Worm (Caenorhabditis elegans) whole organism, early embryonic: ENCODE results near the gene ZC513.3.

Experiments used
- B0310.2 ChIP-seq: sonication (generic microtip); optimal IDR thresholded peaks from 2 replicates; lab custom pipeline; 2016; ENCODE audit warnings: mild to moderate bottlenecking, missing genetic modification characterization, missing compliant biosample characterization
- F13C5.2 ChIP-seq: sonication (generic microtip); optimal IDR thresholded peaks from 2 replicates; lab custom pipeline; 2017; ENCODE audit warnings: mild to moderate bottlenecking, missing genetic modification characterization, inconsistent platforms, missing compliant biosample characterization
- aly-1 ChIP-seq: sonication (generic microtip); optimal IDR thresholded peaks from 2 replicates; lab custom pipeline; 2016; ENCODE audit warnings: missing genetic modification characterization, missing compliant biosample characterization
- ama-1 ChIP-seq: fragments of 150-350 bp; optimal IDR thresholded peaks from 2 replicates; lab custom pipeline; 2014
- ceh-36 ChIP-seq: sonication (generic microtip); optimal IDR thresholded peaks from 2 replicates; lab custom pipeline; 2016; ENCODE audit warnings: missing genetic modification characterization, inconsistent platforms, missing compliant biosample characterization
- flt-1 ChIP-seq: fragments of 200-800 bp; sonication (Bioruptor generic); IDR thresholded peaks from 2 replicates; pipeline ENCODE4 v1.3.6; 2022; ENCODE audit warnings: missing genetic modification characterization, missing compliant biosample characterization
- hmg-4 ChIP-seq: fragments of 200-800 bp; sonication (Bioruptor generic); optimal IDR thresholded peaks from 2 replicates; lab custom pipeline; 2018; ENCODE audit warnings: mild to moderate bottlenecking, missing genetic modification characterization, missing compliant biosample characterization
- hnd-1 ChIP-seq: sonication (generic microtip); optimal IDR thresholded peaks from 2 replicates; lab custom pipeline; 2016; ENCODE audit warnings: missing genetic modification characterization, missing compliant biosample characterization
- pes-1 ChIP-seq: fragments of 200-800 bp; sonication (Bioruptor generic); IDR thresholded peaks from 2 replicates; pipeline ENCODE4 v1.3.6; 2022; ENCODE audit warnings: missing genetic modification reagents, missing genetic modification characterization, missing compliant biosample characterization
- scrt-1 ChIP-seq: fragments of 200-800 bp; sonication (Bioruptor generic); IDR thresholded peaks from 2 replicates; pipeline ENCODE4 v1.3.6; 2022; ENCODE audit warnings: missing genetic modification characterization, missing compliant biosample characterization
- tbx-11 ChIP-seq: fragments of 200-800 bp; sonication (Bioruptor generic); IDR thresholded peaks from 2 replicates; pipeline ENCODE4 v1.3.6; 2022; ENCODE audit warnings: missing genetic modification characterization, missing compliant biosample characterization
- tbx-37 ChIP-seq: fragments of 200-800 bp; sonication (Bioruptor generic); conservative IDR thresholded peaks from 2 replicates; pipeline ENCODE4 v1.3.6; 2022; ENCODE audit warnings: missing genetic modification reagents, missing genetic modification characterization, missing compliant biosample characterization

DNA sequence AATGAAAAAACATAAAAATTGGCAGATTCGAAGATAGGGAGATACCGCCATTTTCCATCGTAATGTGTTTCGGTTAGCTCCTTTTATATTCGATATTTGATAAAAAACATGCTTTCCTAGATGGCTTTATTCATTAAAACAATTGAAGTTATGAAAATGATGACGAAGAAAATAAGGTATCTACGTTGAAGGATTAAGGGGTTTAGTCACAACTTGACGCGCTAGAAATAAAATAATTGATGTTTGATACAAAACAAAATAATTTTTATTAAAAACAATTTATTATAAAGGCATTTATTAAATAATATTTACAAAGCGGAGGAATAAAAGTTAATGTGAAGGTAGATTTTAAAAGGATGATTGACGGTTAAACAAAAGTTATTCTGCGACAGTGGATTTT is 43.8 kb downstream of the ZC513.3 start, which contains the start of gene str-130:
- TF ChIP-seq pes-1 (GFP tag; lab: Robert Waterston, UW) (no peak), flt-1 (GFP tag; lab: Robert Waterston, UW) (no peak), scrt-1 (GFP tag; lab: Robert Waterston, UW) (no peak), ama-1 (lab: Kevin White, UChicago) (no peak), tbx-11 (no peak), hmg-4 (GFP tag; lab: Kevin White, UChicago) (no peak), hnd-1 (tag; lab: Kevin White, UChicago) (no peak), tbx-37 (GFP tag; lab: Robert Waterston, UW) (no peak), F13C5.2 (tag; lab: Kevin White, UChicago) (no peak), aly-1 (no peak), ceh-36 (tag; lab: Kevin White, UChicago) (no peak), B0310.2 (tag; lab: Kevin White, UChicago) (no peak)
